Worm (Caenorhabditis elegans) whole organism, mixed stage, embryonic: ENCODE measurements around the gene tif-1A.

Experiments
- elt-1 ChIP-seq: sonication (generic microtip); optimal IDR thresholded peaks from 2 replicates; lab custom pipeline; 2017; ENCODE audit warnings: missing genetic modification characterization, mild to moderate bottlenecking, missing compliant biosample characterization, antibody characterized with exemption, moderate library complexity, borderline replicate concordance; ENCODE audit not compliant: insufficient read depth
- elt-3 ChIP-seq: fragments of 150-350 bp; optimal IDR thresholded peaks from 2 replicates; lab custom pipeline; 2014; ENCODE audit warnings: missing biosample characterization, missing genetic modification characterization
- nhr-237 ChIP-seq: fragments of 150-350 bp; optimal IDR thresholded peaks from 2 replicates; lab custom pipeline; 2014; ENCODE audit warnings: missing biosample characterization, missing genetic modification characterization
- pha-4 ChIP-seq: fragments of 150-350 bp; optimal IDR thresholded peaks from 2 replicates; lab custom pipeline; 2018; ENCODE audit warnings: missing biosample characterization, missing genetic modification reagents, missing genetic modification characterization
- snpc-4 ChIP-seq: fragments of 150-350 bp; optimal IDR thresholded peaks from 2 replicates; lab custom pipeline; 2014; ENCODE audit warnings: missing biosample characterization, missing genetic modification characterization
- unc-39 ChIP-seq: fragments of 150-350 bp; optimal IDR thresholded peaks from 2 replicates; lab custom pipeline; 2014; ENCODE audit warnings: missing biosample characterization, missing genetic modification characterization
- unc-62 ChIP-seq: fragments of 150-350 bp; optimal IDR thresholded peaks from 2 replicates; lab custom pipeline; 2014; ENCODE audit warnings: missing biosample characterization, missing genetic modification reagents, missing genetic modification characterization

- no peak for TF ChIP-seq snpc-4 (tag; lab: Kevin White, UChicago)
- TF ChIP-seq pha-4 (tag; lab: Kevin White, UChicago): no peak
- no peak for TF ChIP-seq elt-1
- TF ChIP-seq unc-39 (tag; lab: Kevin White, UChicago): no peak
- TF ChIP-seq elt-3 (tag; lab: Kevin White, UChicago): no peak
- TF ChIP-seq unc-62 (GFP tag; lab: Kevin White, UChicago): no peak
- no peak for TF ChIP-seq nhr-237
Measured at ce11 chrIII:3956293-3956692, 47.6 kb downstream of the tif-1A start, which contains the start of gene F37A8.5.
